Worm (Caenorhabditis elegans) whole organism, L4 larva: ENCODE measurements around the gene clpf-1.

Experiments used
- ama-1 ChIP-seq: fragments of 150-350 bp; optimal IDR thresholded peaks from 2 replicates; lab custom pipeline; 2014; ENCODE audit warnings: inconsistent platforms, mixed read lengths
- attf-4 ChIP-seq: sonication (generic microtip); optimal IDR thresholded peaks from 3 replicates; lab custom pipeline; 2017; ENCODE audit warnings: missing biosample characterization, missing genetic modification characterization
- hlh-11 ChIP-seq: fragments of 200-800 bp; sonication (Bioruptor generic); optimal IDR thresholded peaks from 2 replicates; lab custom pipeline; 2018; ENCODE audit warnings: mild to moderate bottlenecking, missing genetic modification characterization, missing compliant biosample characterization
- nhr-237 ChIP-seq: sonication (generic microtip); optimal IDR thresholded peaks from 2 replicates; lab custom pipeline; 2017; ENCODE audit warnings: missing biosample characterization, missing genetic modification characterization
- nhr-48 ChIP-seq: sonication (generic microtip); optimal IDR thresholded peaks from 2 replicates; lab custom pipeline; 2016; ENCODE audit warnings: mild to moderate bottlenecking, missing genetic modification characterization, missing compliant biosample characterization
- skn-1 ChIP-seq: fragments of 150-350 bp; optimal IDR thresholded peaks from 2 replicates; lab custom pipeline; 2014; ENCODE audit warnings: missing biosample characterization, missing genetic modification characterization
- spr-1 ChIP-seq: sonication (generic microtip); optimal IDR thresholded peaks from 2 replicates; lab custom pipeline; 2016; ENCODE audit warnings: mild to moderate bottlenecking, missing genetic modification characterization, missing compliant biosample characterization
- spr-3 ChIP-seq: fragments of 200-800 bp; sonication (Bioruptor generic); optimal IDR thresholded peaks from 2 replicates; lab custom pipeline; 2018; ENCODE audit warnings: mild to moderate bottlenecking, missing genetic modification characterization, missing compliant biosample characterization

DNA sequence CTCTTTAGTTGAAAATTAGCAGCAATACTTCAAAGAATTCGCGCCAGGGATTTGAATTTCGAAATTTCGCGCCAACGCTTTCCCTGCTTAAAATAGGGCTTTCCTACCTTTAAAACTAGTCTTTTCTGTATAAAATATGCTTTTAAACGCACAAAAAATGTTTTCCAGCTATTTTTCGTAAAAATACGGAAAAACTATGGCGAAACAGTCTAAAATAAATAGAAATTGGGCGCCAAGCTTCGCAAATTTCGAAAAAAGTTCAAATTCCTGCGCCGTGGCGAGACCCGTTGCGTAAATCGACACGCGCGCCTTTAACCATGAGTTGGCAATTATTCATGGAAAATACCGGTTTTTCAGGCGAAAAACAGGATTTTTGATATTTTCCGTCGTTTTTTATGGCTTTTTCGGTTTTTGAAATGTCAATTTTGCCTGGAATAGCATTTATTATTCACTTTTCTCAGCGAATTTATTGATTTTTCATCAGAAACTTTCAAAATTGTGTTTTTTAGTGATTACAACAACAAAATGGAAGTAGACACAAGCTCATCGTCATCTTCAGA, 6.9 kb downstream of the clpf-1 start, which contains the start of the genes npp-9 and F59A2.5:
- TF ChIP-seq spr-3 (no peak), nhr-237 (no peak), spr-1 (tag; lab: Kevin White, UChicago) (no peak), nhr-48 (tag; lab: Kevin White, UChicago) (no peak), skn-1 (tag; lab: Kevin White, UChicago) (no peak), hlh-11 (tag; lab: Kevin White, UChicago) (peak; percentile 21), attf-4 (tag; lab: Kevin White, UChicago) (no peak), ama-1 (lab: Kevin White, UChicago) (no peak)
